Fruit fly (Drosophila melanogaster): ENCODE measurements around the gene CG14005.

DNA sequence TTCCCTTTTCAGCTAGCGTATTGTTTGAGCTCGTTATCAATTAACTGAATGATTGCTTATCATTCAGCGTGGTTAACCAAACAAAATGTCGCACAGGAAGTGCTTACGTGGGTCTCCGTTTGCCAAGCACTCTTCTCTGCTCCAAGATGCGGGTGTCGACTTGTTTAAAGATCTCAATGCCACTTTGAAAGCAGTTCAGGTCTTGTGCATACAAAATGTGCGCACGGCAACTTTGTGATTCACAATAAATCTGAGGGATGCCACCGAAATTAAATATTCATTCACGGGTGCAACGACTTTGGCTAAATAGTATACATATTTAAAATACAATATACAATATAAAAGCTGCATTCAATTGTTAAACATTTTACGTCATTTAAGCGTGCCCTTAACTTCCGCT, 29.5 kb downstream of the CG14005 start:
- TF ChIP-seq CG8478 (optimal IDR thresholded peaks at IDR 0.05) (no peak), EcR (GFP tag; optimal IDR thresholded peaks at IDR 0.05) (no peak), psq (optimal IDR thresholded peaks at IDR 0.05) (no peak), Dll (optimal IDR thresholded peaks at IDR 0.05) (no peak)
